Worm (Caenorhabditis elegans): ENCODE measurements around the gene Y17D7B.10.

- no peak for TF ChIP-seq dpl-1 (GFP tag; optimal IDR thresholded peaks at IDR 0.05)
- TF ChIP-seq nhr-90 (tag; optimal IDR thresholded peaks at IDR 0.05; ENCODE audit: poor library complexity) = no peak
- TF ChIP-seq ceh-82 (tag; optimal IDR thresholded peaks at IDR 0.05) = no peak
- no peak for TF ChIP-seq mep-1 (tag; optimal IDR thresholded peaks at IDR 0.05)
- TF ChIP-seq lir-3 (tag; optimal IDR thresholded peaks at IDR 0.05; ENCODE audit: poor library complexity) = no peak
- no peak for TF ChIP-seq nhr-12 (tag; optimal IDR thresholded peaks at IDR 0.05)
- TF ChIP-seq lin-15B (tag; optimal IDR thresholded peaks at IDR 0.05) = no peak
Observed at ce11 chrV:18750445-18750844, 33.1 kb upstream of the Y17D7B.10 start, which contains the start of the genes F11D11.21 and F11D11.12.
